Worm (Caenorhabditis elegans) whole organism, mixed stage, embryonic: ENCODE results near the gene nhr-28.

Experiments used
- bed-3 ChIP-seq: fragments of 200-800 bp; sonication (Bioruptor generic); optimal IDR thresholded peaks from 3 replicates; lab custom pipeline; 2018; ENCODE audit warnings: mild to moderate bottlenecking, missing genetic modification characterization, moderate library complexity, missing compliant biosample characterization
- ceh-39 ChIP-seq: fragments of 150-350 bp; optimal IDR thresholded peaks from 2 replicates; lab custom pipeline; 2014; ENCODE audit warnings: missing biosample characterization, missing genetic modification characterization
- ces-1 ChIP-seq: fragments of 150-350 bp; optimal IDR thresholded peaks from 2 replicates; lab custom pipeline; 2014; ENCODE audit warnings: missing biosample characterization, missing genetic modification reagents, missing genetic modification characterization
- drap-1 ChIP-seq: fragments of 200-800 bp; sonication (Bioruptor generic); optimal IDR thresholded peaks from 3 replicates; lab custom pipeline; 2018; ENCODE audit warnings: mild to moderate bottlenecking, missing genetic modification characterization, missing compliant biosample characterization
- elt-1 ChIP-seq: sonication (generic microtip); optimal IDR thresholded peaks from 2 replicates; lab custom pipeline; 2017; ENCODE audit warnings: missing genetic modification characterization, mild to moderate bottlenecking, missing compliant biosample characterization, antibody characterized with exemption, moderate library complexity, borderline replicate concordance; ENCODE audit not compliant: insufficient read depth
- elt-3 ChIP-seq: fragments of 150-350 bp; optimal IDR thresholded peaks from 2 replicates; lab custom pipeline; 2014; ENCODE audit warnings: missing biosample characterization, missing genetic modification characterization
- lin-13 ChIP-seq: fragments of 150-350 bp; optimal IDR thresholded peaks from 2 replicates; lab custom pipeline; 2014; ENCODE audit warnings: missing biosample characterization, missing genetic modification characterization
- mep-1 ChIP-seq: fragments of 150-350 bp; optimal IDR thresholded peaks from 2 replicates; lab custom pipeline; 2017; ENCODE audit warnings: missing biosample characterization, missing genetic modification reagents, missing genetic modification characterization, inconsistent platforms
- nhr-12 ChIP-seq: fragments of 150-350 bp; optimal IDR thresholded peaks from 2 replicates; lab custom pipeline; 2014; ENCODE audit warnings: missing biosample characterization, missing genetic modification characterization
- nhr-28 ChIP-seq: fragments of 150-350 bp; optimal IDR thresholded peaks from 2 replicates; lab custom pipeline; 2014; ENCODE audit warnings: missing biosample characterization, missing genetic modification characterization
- pha-4 ChIP-seq: fragments of 150-350 bp; optimal IDR thresholded peaks from 2 replicates; lab custom pipeline; 2018; ENCODE audit warnings: missing biosample characterization, missing genetic modification reagents, missing genetic modification characterization
- snpc-4 ChIP-seq: fragments of 150-350 bp; optimal IDR thresholded peaks from 2 replicates; lab custom pipeline; 2014; ENCODE audit warnings: missing biosample characterization, missing genetic modification characterization
- sptf-1 ChIP-seq: sonication (generic microtip); optimal IDR thresholded peaks from 2 replicates; lab custom pipeline; 2017; ENCODE audit warnings: mild to moderate bottlenecking, missing genetic modification characterization, moderate library complexity, missing compliant biosample characterization
- unc-39 ChIP-seq: fragments of 150-350 bp; optimal IDR thresholded peaks from 2 replicates; lab custom pipeline; 2014; ENCODE audit warnings: missing biosample characterization, missing genetic modification characterization

ce11 chrX:16381115-16381514, 26.3 kb downstream of the nhr-28 start:
- TF ChIP-seq lin-13 (tag; lab: Kevin White, UChicago) (no peak), ceh-39 (tag; lab: Kevin White, UChicago) (no peak), nhr-12 (tag; lab: Kevin White, UChicago) (no peak), mep-1 (tag; lab: Kevin White, UChicago) (no peak), snpc-4 (tag; lab: Kevin White, UChicago) (no peak), pha-4 (no peak), bed-3 (GFP tag; lab: Kevin White, UChicago) (no peak), sptf-1 (tag; lab: Kevin White, UChicago) (no peak), drap-1 (GFP tag; lab: Kevin White, UChicago) (no peak), unc-39 (tag; lab: Kevin White, UChicago) (no peak), nhr-28 (no peak), elt-3 (tag; lab: Kevin White, UChicago) (no peak), elt-1 (tag; lab: Kevin White, UChicago) (no peak), ces-1 (GFP tag; lab: Kevin White, UChicago) (no peak)
